Fruit fly (Drosophila melanogaster) whole organism, prepupa: ENCODE results near the gene eIF1.

Source experiments
- Blimp-1 ChIP-seq: fragments of 200-800 bp; sonication (Bioruptor generic); optimal IDR thresholded peaks from 3 replicates; lab custom pipeline; 2017; ENCODE audit warnings: missing biosample characterization, missing genetic modification characterization, mild to moderate bottlenecking, moderate library complexity, missing genetic modification reagents
- CG10631 ChIP-seq: fragments of 200-800 bp; sonication (Bioruptor generic); optimal IDR thresholded peaks from 2 replicates; lab custom pipeline; 2016; ENCODE audit warnings: missing biosample characterization, missing genetic modification characterization
- CG10669 ChIP-seq: fragments of 200-800 bp; sonication (Bioruptor generic); optimal IDR thresholded peaks from 3 replicates; lab custom pipeline; 2018; ENCODE audit warnings: missing biosample characterization, mild to moderate bottlenecking, missing genetic modification characterization, moderate library complexity
- CG11294 ChIP-seq: fragments of 200-800 bp; sonication (Bioruptor generic); IDR thresholded peaks from 2 replicates; pipeline ENCODE4 v1.3.6; 2022; ENCODE audit warnings: missing biosample characterization, missing genetic modification characterization
- CG11762 ChIP-seq: fragments of 200-800 bp; sonication (Bioruptor generic); optimal IDR thresholded peaks from 3 replicates; lab custom pipeline; 2016; ENCODE audit warnings: missing biosample characterization, missing genetic modification characterization; ENCODE audit not compliant: insufficient read depth
- CG15336 ChIP-seq: fragments of 200-800 bp; sonication (Bioruptor generic); IDR thresholded peaks from 2 replicates; pipeline ENCODE4 v1.3.6; 2022; ENCODE audit warnings: missing biosample characterization, missing genetic modification characterization
- CG16779 ChIP-seq: fragments of 200-800 bp; sonication (Bioruptor generic); optimal IDR thresholded peaks from 3 replicates; lab custom pipeline; 2017; ENCODE audit warnings: missing biosample characterization, mild to moderate bottlenecking, missing genetic modification characterization
- CG3032 ChIP-seq: fragments of 200-800 bp; optimal IDR thresholded peaks from 2 replicates; lab custom pipeline; 2019; ENCODE audit warnings: missing biosample characterization, mild to moderate bottlenecking, missing genetic modification characterization, moderate library complexity
- CG31627 ChIP-seq: fragments of 200-800 bp; sonication (Bioruptor generic); optimal IDR thresholded peaks from 3 replicates; lab custom pipeline; 2016; ENCODE audit warnings: missing biosample characterization, missing genetic modification characterization
- CG32006 ChIP-seq: fragments of 200-800 bp; sonication (Bioruptor generic); optimal IDR thresholded peaks from 3 replicates; lab custom pipeline; 2017; ENCODE audit warnings: missing biosample characterization, mild to moderate bottlenecking, missing genetic modification characterization
- CG34406 ChIP-seq: fragments of 200-800 bp; sonication (Bioruptor generic); optimal IDR thresholded peaks from 3 replicates; lab custom pipeline; 2016; ENCODE audit warnings: missing biosample characterization, missing genetic modification characterization
- CG6163 ChIP-seq: fragments of 200-800 bp; sonication (Bioruptor generic); IDR thresholded peaks from 3 replicates; pipeline ENCODE4 v1.3.6; 2022; ENCODE audit warnings: missing biosample characterization, missing genetic modification characterization
- CG6276 ChIP-seq: fragments of 200-800 bp; sonication (Bioruptor generic); optimal IDR thresholded peaks from 2 replicates; lab custom pipeline; 2017; ENCODE audit warnings: missing biosample characterization, mild to moderate bottlenecking, missing genetic modification characterization
- CG6792 ChIP-seq: fragments of 200-800 bp; sonication (Bioruptor generic); optimal IDR thresholded peaks from 3 replicates; lab custom pipeline; 2016; ENCODE audit warnings: missing biosample characterization, missing genetic modification characterization
- CG6808 ChIP-seq: fragments of 200-800 bp; sonication (Bioruptor generic); optimal IDR thresholded peaks from 3 replicates; lab custom pipeline; 2017; ENCODE audit warnings: missing biosample characterization, missing genetic modification characterization, mild to moderate bottlenecking, moderate library complexity, missing genetic modification reagents
- CG6854 ChIP-seq: fragments of 200-800 bp; sonication (Bioruptor generic); optimal IDR thresholded peaks from 2 replicates; lab custom pipeline; 2017; ENCODE audit warnings: missing biosample characterization, mild to moderate bottlenecking, missing genetic modification characterization
- CG7368 ChIP-seq: fragments of 200-800 bp; sonication (Bioruptor generic); optimal IDR thresholded peaks from 3 replicates; lab custom pipeline; 2016; ENCODE audit warnings: missing biosample characterization, missing genetic modification characterization
- CG8119 ChIP-seq: fragments of 200-800 bp; sonication (Bioruptor generic); IDR thresholded peaks from 3 replicates; pipeline ENCODE4 v1.3.6; 2022; ENCODE audit warnings: missing biosample characterization, missing genetic modification characterization
- CG8319 ChIP-seq: fragments of 200-800 bp; sonication (Bioruptor generic); optimal IDR thresholded peaks from 3 replicates; lab custom pipeline; 2016; ENCODE audit warnings: missing biosample characterization, missing genetic modification characterization
- CG8632 ChIP-seq: fragments of 200-800 bp; sonication (Bioruptor generic); optimal IDR thresholded peaks from 3 replicates; lab custom pipeline; 2016; ENCODE audit warnings: missing biosample characterization, missing genetic modification characterization
- CG9139 ChIP-seq: fragments of 200-800 bp; sonication (Bioruptor generic); optimal IDR thresholded peaks from 3 replicates; lab custom pipeline; 2017; ENCODE audit warnings: missing biosample characterization, mild to moderate bottlenecking, missing genetic modification characterization
- Ets96B ChIP-seq: fragments of 200-800 bp; optimal IDR thresholded peaks from 2 replicates; lab custom pipeline; 2019; ENCODE audit warnings: missing biosample characterization, mild to moderate bottlenecking, missing genetic modification characterization, moderate library complexity
- Gug ChIP-seq: fragments of 200-800 bp; sonication (Bioruptor generic); IDR thresholded peaks from 2 replicates; pipeline ENCODE4 v1.3.6; 2022; ENCODE audit warnings: missing biosample characterization, missing genetic modification characterization
- Hr38 ChIP-seq: sonication (Bioruptor generic); optimal IDR thresholded peaks from 2 replicates; lab custom pipeline; 2016; ENCODE audit warnings: missing biosample characterization, missing genetic modification characterization
- Hr39 ChIP-seq: fragments of 200-800 bp; sonication (Bioruptor generic); optimal IDR thresholded peaks from 2 replicates; lab custom pipeline; 2016; ENCODE audit warnings: missing biosample characterization, missing genetic modification characterization
- Hr4 ChIP-seq: fragments of 200-800 bp; sonication (Bioruptor generic); optimal IDR thresholded peaks from 3 replicates; lab custom pipeline; 2016; ENCODE audit warnings: missing biosample characterization, missing genetic modification characterization
- Met ChIP-seq: fragments of 200-800 bp; sonication (Bioruptor generic); optimal IDR thresholded peaks from 3 replicates; lab custom pipeline; 2016; ENCODE audit warnings: missing biosample characterization, missing genetic modification characterization
- OdsH ChIP-seq: fragments of 200-800 bp; sonication (Bioruptor generic); optimal IDR thresholded peaks from 3 replicates; lab custom pipeline; 2016; ENCODE audit warnings: missing biosample characterization, missing genetic modification characterization
- Smox ChIP-seq: fragments of 200-800 bp; sonication (Bioruptor generic); optimal IDR thresholded peaks from 3 replicates; lab custom pipeline; 2016; ENCODE audit warnings: missing biosample characterization, missing genetic modification characterization
- Sox14 ChIP-seq: fragments of 200-800 bp; sonication (Bioruptor generic); optimal IDR thresholded peaks from 3 replicates; lab custom pipeline; 2016; ENCODE audit warnings: missing biosample characterization, missing genetic modification characterization
- acj6 ChIP-seq: fragments of 200-800 bp; sonication (Bioruptor generic); optimal IDR thresholded peaks from 3 replicates; lab custom pipeline; 2016; ENCODE audit warnings: missing biosample characterization, missing genetic modification characterization
- cyc ChIP-seq: fragments of 200-800 bp; sonication (Bioruptor generic); optimal IDR thresholded peaks from 3 replicates; lab custom pipeline; 2016; ENCODE audit warnings: missing biosample characterization, missing genetic modification characterization
- dac ChIP-seq: fragments of 200-800 bp; sonication (Bioruptor generic); optimal IDR thresholded peaks from 2 replicates; lab custom pipeline; 2017; ENCODE audit warnings: missing biosample characterization, mild to moderate bottlenecking, missing genetic modification characterization
- dsx ChIP-seq: fragments of 200-800 bp; optimal IDR thresholded peaks from 3 replicates; lab custom pipeline; 2019; ENCODE audit warnings: missing biosample characterization, mild to moderate bottlenecking, missing genetic modification characterization, moderate library complexity; ENCODE audit not compliant: poor library complexity, severe bottlenecking
- eg ChIP-seq: fragments of 200-800 bp; sonication (Bioruptor generic); IDR thresholded peaks from 3 replicates; pipeline ENCODE4 v1.3.6; 2022; ENCODE audit warnings: missing biosample characterization, missing genetic modification characterization
- esn ChIP-seq: fragments of 200-800 bp; sonication (Bioruptor generic); optimal IDR thresholded peaks from 2 replicates; lab custom pipeline; 2016; ENCODE audit warnings: missing biosample characterization, mild to moderate bottlenecking, missing genetic modification characterization, moderate library complexity
- fd85E ChIP-seq: fragments of 200-800 bp; sonication (Bioruptor generic); optimal IDR thresholded peaks from 3 replicates; lab custom pipeline; 2016; ENCODE audit warnings: missing biosample characterization, missing genetic modification characterization
- fkh ChIP-seq: fragments of 200-800 bp; sonication (Bioruptor generic); optimal IDR thresholded peaks from 3 replicates; lab custom pipeline; 2017; ENCODE audit warnings: missing biosample characterization, mild to moderate bottlenecking, missing genetic modification characterization, moderate library complexity
- lz ChIP-seq: fragments of 200-800 bp; sonication (Bioruptor generic); optimal IDR thresholded peaks from 3 replicates; lab custom pipeline; 2016; ENCODE audit warnings: missing biosample characterization, missing genetic modification characterization
- net ChIP-seq: fragments of 200-800 bp; sonication (Bioruptor generic); optimal IDR thresholded peaks from 3 replicates; lab custom pipeline; 2016; ENCODE audit warnings: missing biosample characterization, missing genetic modification characterization
- pdm3 ChIP-seq: fragments of 200-800 bp; sonication (Bioruptor generic); optimal IDR thresholded peaks from 3 replicates; lab custom pipeline; 2016; ENCODE audit warnings: missing biosample characterization, missing genetic modification characterization
- spab ChIP-seq: fragments of 200-800 bp; sonication (Bioruptor generic); optimal IDR thresholded peaks from 2 replicates; lab custom pipeline; 2017; ENCODE audit warnings: missing biosample characterization, mild to moderate bottlenecking, missing genetic modification characterization, missing genetic modification reagents
- ss ChIP-seq, 2 experiments: fragments of 200-800 bp; sonication (Bioruptor generic); optimal IDR thresholded peaks; 2 replicates in 1 of 2; 3 replicates in 1 of 2; lab custom pipeline; 2017 to 2018; ENCODE audit warnings: mild to moderate bottlenecking in 2 of 2, missing biosample characterization in 2 of 2, missing genetic modification characterization in 2 of 2, moderate library complexity in 1 of 2
- vri ChIP-seq: fragments of 200-800 bp; sonication (Bioruptor generic); optimal IDR thresholded peaks from 3 replicates; lab custom pipeline; 2016; ENCODE audit warnings: missing biosample characterization, mild to moderate bottlenecking, missing genetic modification characterization

eIF1 gene

dm6 chr3L:3197464-3197863 lies 25.7 kb upstream of the eIF1 start, which contains the start of gene CG14966 (continued):
- no peak for TF ChIP-seq CG10631 (GFP tag; lab: Kevin White, UChicago)
- no peak for TF ChIP-seq CG3032 (tag; lab: Kevin White, UChicago)
- no peak for TF ChIP-seq CG8119 (GFP tag; lab: Robert Waterston, UW)
- TF ChIP-seq CG7368 (GFP tag; lab: Kevin White, UChicago): no peak
- no peak for TF ChIP-seq CG32006 (GFP tag; lab: Kevin White, UChicago)
- no peak for TF ChIP-seq CG9139
- TF ChIP-seq CG6163 (GFP tag; lab: Robert Waterston, UW): no peak
- TF ChIP-seq Gug (GFP tag; lab: Robert Waterston, UW): no peak
- peak in 1 of 2 experiments; percentile 23 for TF ChIP-seq ss (GFP tag; optimal IDR thresholded peaks at IDR 0.05; lab: Kevin White, UChicago)
- no peak for TF ChIP-seq CG16779
- TF ChIP-seq fd85E (GFP tag; lab: Kevin White, UChicago): no peak
- no peak for TF ChIP-seq net (GFP tag; lab: Kevin White, UChicago)
- no peak for TF ChIP-seq Hr4 (GFP tag; lab: Kevin White, UChicago)
- TF ChIP-seq CG11294 (GFP tag; lab: Robert Waterston, UW): no peak
- TF ChIP-seq pdm3 (GFP tag; lab: Kevin White, UChicago): peak; percentile 26
- TF ChIP-seq eg (GFP tag; lab: Robert Waterston, UW): no peak
- no peak for TF ChIP-seq vri (GFP tag; lab: Kevin White, UChicago)
- TF ChIP-seq CG6792 (GFP tag; lab: Kevin White, UChicago): no peak
- TF ChIP-seq OdsH (GFP tag; lab: Kevin White, UChicago): no peak
- no peak for TF ChIP-seq Hr38 (GFP tag; lab: Kevin White, UChicago)
- no peak for TF ChIP-seq CG8319 (GFP tag; lab: Kevin White, UChicago)
- TF ChIP-seq, all 60 proteins: peak for 16

dm6 chr3L:3198447-3199402 lies 24.4 kb upstream of the eIF1 start, which contains the start of the genes CG32276 and gry:
Gene CG32276, minus strand, starts transcription at chr3L:3199047.
Gene gry, plus strand, starts transcription at chr3L:3199090.
- TF ChIP-seq CG10631 (GFP tag; lab: Kevin White, UChicago) (no peak), dac (GFP tag; lab: Kevin White, UChicago) (no peak), CG10669 (GFP tag; lab: Kevin White, UChicago) (no peak), CG11762 (peak; percentile 64), CG6163 (GFP tag; lab: Robert Waterston, UW) (peak; percentile 65), lz (GFP tag; lab: Kevin White, UChicago) (peak; percentile 85), dsx (GFP tag; lab: Kevin White, UChicago) (no peak), Smox (GFP tag; lab: Kevin White, UChicago) (no peak), eg (GFP tag; lab: Robert Waterston, UW) (peak; percentile 72), CG11294 (GFP tag; lab: Robert Waterston, UW) (peak; percentile 22; the same call in 1 of the 2 replicates), CG8632 (GFP tag; lab: Kevin White, UChicago) (no peak), cyc (GFP tag; lab: Kevin White, UChicago) (peak; percentile 81), CG9139 (no peak), Hr4 (GFP tag; lab: Kevin White, UChicago) (no peak), fd85E (GFP tag; lab: Kevin White, UChicago) (peak; percentile 3), CG6792 (GFP tag; lab: Kevin White, UChicago) (peak; percentile 78), Hr39 (peak; percentile 80), CG34406 (GFP tag; lab: Kevin White, UChicago) (peak; percentile 50), CG6854 (GFP tag; lab: Kevin White, UChicago) (peak; percentile 71), Blimp-1 (GFP tag; lab: Kevin White, UChicago) (peak; percentile 38), CG6808 (GFP tag; lab: Kevin White, UChicago) (no peak), esn (peak; percentile 77), OdsH (GFP tag; lab: Kevin White, UChicago) (no peak), Sox14 (GFP tag; lab: Kevin White, UChicago) (no peak), Met (GFP tag; lab: Kevin White, UChicago) (no peak), fkh (GFP tag; lab: Kevin White, UChicago) (peak; percentile 20), net (GFP tag; lab: Kevin White, UChicago) (no peak), CG32006 (GFP tag; lab: Kevin White, UChicago) (no peak), CG15336 (GFP tag; lab: Robert Waterston, UW) (peak; percentile 45; the same call in 1 of the 2 replicates), ss (GFP tag; optimal IDR thresholded peaks at IDR 0.05; lab: Kevin White, UChicago) (no peak), CG31627 (peak; percentile 78), CG8119 (GFP tag; lab: Robert Waterston, UW) (peak; percentile 32; the same call in 1 of the 3 replicates), CG16779 (peak; percentile 34), spab (GFP tag; lab: Kevin White, UChicago) (no peak), CG3032 (tag; lab: Kevin White, UChicago) (peak; percentile 75), acj6 (peak; percentile 73), Ets96B (tag; lab: Kevin White, UChicago) (no peak), Hr38 (GFP tag; lab: Kevin White, UChicago) (peak; percentile 0), CG6276 (GFP tag; lab: Kevin White, UChicago) (no peak)
